Fruit fly (Drosophila melanogaster) whole organism, prepupa: ENCODE data around the gene HIP-R.

Experiments used
- Blimp-1 ChIP-seq: fragments of 200-800 bp; sonication (Bioruptor generic); optimal IDR thresholded peaks from 3 replicates; lab custom pipeline; 2017; ENCODE audit warnings: missing biosample characterization, missing genetic modification characterization, mild to moderate bottlenecking, moderate library complexity, missing genetic modification reagents
- CG10631 ChIP-seq: fragments of 200-800 bp; sonication (Bioruptor generic); optimal IDR thresholded peaks from 2 replicates; lab custom pipeline; 2016; ENCODE audit warnings: missing biosample characterization, missing genetic modification characterization
- CG10669 ChIP-seq: fragments of 200-800 bp; sonication (Bioruptor generic); optimal IDR thresholded peaks from 3 replicates; lab custom pipeline; 2018; ENCODE audit warnings: missing biosample characterization, mild to moderate bottlenecking, missing genetic modification characterization, moderate library complexity
- CG11294 ChIP-seq: fragments of 200-800 bp; sonication (Bioruptor generic); IDR thresholded peaks from 2 replicates; pipeline ENCODE4 v1.3.6; 2022; ENCODE audit warnings: missing biosample characterization, missing genetic modification characterization
- CG11762 ChIP-seq: fragments of 200-800 bp; sonication (Bioruptor generic); optimal IDR thresholded peaks from 3 replicates; lab custom pipeline; 2016; ENCODE audit warnings: missing biosample characterization, missing genetic modification characterization; ENCODE audit not compliant: insufficient read depth
- CG11902 ChIP-seq: fragments of 200-800 bp; sonication (Bioruptor generic); optimal IDR thresholded peaks from 3 replicates; lab custom pipeline; 2016; ENCODE audit warnings: missing biosample characterization, missing genetic modification characterization
- CG15336 ChIP-seq: fragments of 200-800 bp; sonication (Bioruptor generic); IDR thresholded peaks from 2 replicates; pipeline ENCODE4 v1.3.6; 2022; ENCODE audit warnings: missing biosample characterization, missing genetic modification characterization
- CG1621 ChIP-seq: fragments of 200-800 bp; sonication (Bioruptor generic); optimal IDR thresholded peaks from 3 replicates; lab custom pipeline; 2018; ENCODE audit warnings: missing biosample characterization, mild to moderate bottlenecking, missing genetic modification characterization
- CG16779 ChIP-seq: fragments of 200-800 bp; sonication (Bioruptor generic); optimal IDR thresholded peaks from 3 replicates; lab custom pipeline; 2017; ENCODE audit warnings: missing biosample characterization, mild to moderate bottlenecking, missing genetic modification characterization
- CG3032 ChIP-seq: fragments of 200-800 bp; optimal IDR thresholded peaks from 2 replicates; lab custom pipeline; 2019; ENCODE audit warnings: missing biosample characterization, mild to moderate bottlenecking, missing genetic modification characterization, moderate library complexity
- CG31627 ChIP-seq: fragments of 200-800 bp; sonication (Bioruptor generic); optimal IDR thresholded peaks from 3 replicates; lab custom pipeline; 2016; ENCODE audit warnings: missing biosample characterization, missing genetic modification characterization
- CG32006 ChIP-seq: fragments of 200-800 bp; sonication (Bioruptor generic); optimal IDR thresholded peaks from 3 replicates; lab custom pipeline; 2017; ENCODE audit warnings: missing biosample characterization, mild to moderate bottlenecking, missing genetic modification characterization
- CG6276 ChIP-seq: fragments of 200-800 bp; sonication (Bioruptor generic); optimal IDR thresholded peaks from 2 replicates; lab custom pipeline; 2017; ENCODE audit warnings: missing biosample characterization, mild to moderate bottlenecking, missing genetic modification characterization
- CG6808 ChIP-seq: fragments of 200-800 bp; sonication (Bioruptor generic); optimal IDR thresholded peaks from 3 replicates; lab custom pipeline; 2017; ENCODE audit warnings: missing biosample characterization, missing genetic modification characterization, mild to moderate bottlenecking, moderate library complexity, missing genetic modification reagents
- CG6854 ChIP-seq: fragments of 200-800 bp; sonication (Bioruptor generic); optimal IDR thresholded peaks from 2 replicates; lab custom pipeline; 2017; ENCODE audit warnings: missing biosample characterization, mild to moderate bottlenecking, missing genetic modification characterization
- CG7368 ChIP-seq: fragments of 200-800 bp; sonication (Bioruptor generic); optimal IDR thresholded peaks from 3 replicates; lab custom pipeline; 2016; ENCODE audit warnings: missing biosample characterization, missing genetic modification characterization
- CG9139 ChIP-seq: fragments of 200-800 bp; sonication (Bioruptor generic); optimal IDR thresholded peaks from 3 replicates; lab custom pipeline; 2017; ENCODE audit warnings: missing biosample characterization, mild to moderate bottlenecking, missing genetic modification characterization
- Ets21C ChIP-seq: fragments of 200-800 bp; sonication (Bioruptor generic); optimal IDR thresholded peaks from 3 replicates; lab custom pipeline; 2016; ENCODE audit warnings: missing biosample characterization, missing genetic modification characterization
- Gug ChIP-seq: fragments of 200-800 bp; sonication (Bioruptor generic); IDR thresholded peaks from 2 replicates; pipeline ENCODE4 v1.3.6; 2022; ENCODE audit warnings: missing biosample characterization, missing genetic modification characterization
- Hr39 ChIP-seq: fragments of 200-800 bp; sonication (Bioruptor generic); optimal IDR thresholded peaks from 2 replicates; lab custom pipeline; 2016; ENCODE audit warnings: missing biosample characterization, missing genetic modification characterization
- Hr4 ChIP-seq: fragments of 200-800 bp; sonication (Bioruptor generic); optimal IDR thresholded peaks from 3 replicates; lab custom pipeline; 2016; ENCODE audit warnings: missing biosample characterization, missing genetic modification characterization
- Met ChIP-seq: fragments of 200-800 bp; sonication (Bioruptor generic); optimal IDR thresholded peaks from 3 replicates; lab custom pipeline; 2016; ENCODE audit warnings: missing biosample characterization, missing genetic modification characterization
- OdsH ChIP-seq: fragments of 200-800 bp; sonication (Bioruptor generic); optimal IDR thresholded peaks from 3 replicates; lab custom pipeline; 2016; ENCODE audit warnings: missing biosample characterization, missing genetic modification characterization
- Sox14 ChIP-seq: fragments of 200-800 bp; sonication (Bioruptor generic); optimal IDR thresholded peaks from 3 replicates; lab custom pipeline; 2016; ENCODE audit warnings: missing biosample characterization, missing genetic modification characterization
- dac ChIP-seq: fragments of 200-800 bp; sonication (Bioruptor generic); optimal IDR thresholded peaks from 2 replicates; lab custom pipeline; 2017; ENCODE audit warnings: missing biosample characterization, mild to moderate bottlenecking, missing genetic modification characterization
- eg ChIP-seq: fragments of 200-800 bp; sonication (Bioruptor generic); IDR thresholded peaks from 3 replicates; pipeline ENCODE4 v1.3.6; 2022; ENCODE audit warnings: missing biosample characterization, missing genetic modification characterization
- esn ChIP-seq: fragments of 200-800 bp; sonication (Bioruptor generic); optimal IDR thresholded peaks from 2 replicates; lab custom pipeline; 2016; ENCODE audit warnings: missing biosample characterization, mild to moderate bottlenecking, missing genetic modification characterization, moderate library complexity
- fd59A ChIP-seq: fragments of 200-800 bp; sonication (Bioruptor generic); optimal IDR thresholded peaks from 2 replicates; lab custom pipeline; 2017; ENCODE audit warnings: missing biosample characterization, mild to moderate bottlenecking, missing genetic modification characterization, missing genetic modification reagents
- fd85E ChIP-seq: fragments of 200-800 bp; sonication (Bioruptor generic); optimal IDR thresholded peaks from 3 replicates; lab custom pipeline; 2016; ENCODE audit warnings: missing biosample characterization, missing genetic modification characterization
- fkh ChIP-seq: fragments of 200-800 bp; sonication (Bioruptor generic); optimal IDR thresholded peaks from 3 replicates; lab custom pipeline; 2017; ENCODE audit warnings: missing biosample characterization, mild to moderate bottlenecking, missing genetic modification characterization, moderate library complexity
- lz ChIP-seq: fragments of 200-800 bp; sonication (Bioruptor generic); optimal IDR thresholded peaks from 3 replicates; lab custom pipeline; 2016; ENCODE audit warnings: missing biosample characterization, missing genetic modification characterization
- pdm3 ChIP-seq: fragments of 200-800 bp; sonication (Bioruptor generic); optimal IDR thresholded peaks from 3 replicates; lab custom pipeline; 2016; ENCODE audit warnings: missing biosample characterization, missing genetic modification characterization
- salr ChIP-seq, 2 experiments: fragments of 200-800 bp; sonication (Bioruptor generic); optimal IDR thresholded peaks; 3 replicates each; lab custom pipeline; 2016 to 2018; ENCODE audit warnings: missing biosample characterization in 2 of 2, missing genetic modification characterization in 2 of 2, mild to moderate bottlenecking in 1 of 2
- spab ChIP-seq: fragments of 200-800 bp; sonication (Bioruptor generic); optimal IDR thresholded peaks from 2 replicates; lab custom pipeline; 2017; ENCODE audit warnings: missing biosample characterization, mild to moderate bottlenecking, missing genetic modification characterization, missing genetic modification reagents
- ss ChIP-seq, 2 experiments: fragments of 200-800 bp; sonication (Bioruptor generic); optimal IDR thresholded peaks; 2 replicates in 1 of 2; 3 replicates in 1 of 2; lab custom pipeline; 2017 to 2018; ENCODE audit warnings: mild to moderate bottlenecking in 2 of 2, missing biosample characterization in 2 of 2, missing genetic modification characterization in 2 of 2, moderate library complexity in 1 of 2
- topi ChIP-seq: fragments of 200-800 bp; sonication (Bioruptor generic); optimal IDR thresholded peaks from 3 replicates; lab custom pipeline; 2016; ENCODE audit warnings: missing biosample characterization, missing genetic modification characterization
- vri ChIP-seq: fragments of 200-800 bp; sonication (Bioruptor generic); optimal IDR thresholded peaks from 3 replicates; lab custom pipeline; 2016; ENCODE audit warnings: missing biosample characterization, mild to moderate bottlenecking, missing genetic modification characterization

HIP-R gene

dm6 chrX:3744492-3745263 is 45.1 kb upstream of the HIP-R start (continued):
- TF ChIP-seq Met (GFP tag; lab: Kevin White, UChicago) = no peak
- no peak for TF ChIP-seq CG9139 (GFP tag; lab: Kevin White, UChicago)
- TF ChIP-seq CG6808 (GFP tag; lab: Kevin White, UChicago) = no peak
- no peak for TF ChIP-seq CG16779 (tag; lab: Kevin White, UChicago)
- peak in 1 of 2 experiments; percentile 8 for TF ChIP-seq salr (GFP tag; optimal IDR thresholded peaks at IDR 0.05; lab: Kevin White, UChicago)
- TF ChIP-seq dac (GFP tag; lab: Kevin White, UChicago) = no peak
- TF ChIP-seq Sox14 (GFP tag; lab: Kevin White, UChicago) = peak; percentile 1
- no peak for TF ChIP-seq topi (GFP tag; lab: Kevin White, UChicago)
- peak; percentile 9 for TF ChIP-seq CG6854 (GFP tag; lab: Kevin White, UChicago)
- TF ChIP-seq CG15336 (GFP tag; lab: Robert Waterston, UW) = peak; percentile 40
- no peak for TF ChIP-seq fd85E (GFP tag; lab: Kevin White, UChicago)
- TF ChIP-seq ss (GFP tag; optimal IDR thresholded peaks at IDR 0.05; lab: Kevin White, UChicago) = peak; percentile 21 to 73
- TF ChIP-seq CG31627 (GFP tag; lab: Kevin White, UChicago) = no peak
- no peak for TF ChIP-seq esn (GFP tag; lab: Kevin White, UChicago)
- no peak for TF ChIP-seq fd59A (GFP tag; lab: Kevin White, UChicago)
- no peak for TF ChIP-seq spab (GFP tag; lab: Kevin White, UChicago)
- TF ChIP-seq Blimp-1 (GFP tag; lab: Kevin White, UChicago) = no peak
- peak; percentile 56; the same call in 2 of the 3 replicates for TF ChIP-seq eg
- no peak for TF ChIP-seq OdsH
- TF ChIP-seq lz (GFP tag; lab: Kevin White, UChicago) = no peak
- no peak for TF ChIP-seq Gug (GFP tag; lab: Robert Waterston, UW)
- no peak for TF ChIP-seq Hr39
- peak; percentile 68 for TF ChIP-seq CG1621
- TF ChIP-seq CG10631 (GFP tag; lab: Kevin White, UChicago) = no peak
- TF ChIP-seq vri = peak; percentile 98
- TF ChIP-seq fkh (GFP tag; lab: Kevin White, UChicago) = peak; percentile 81
- no peak for TF ChIP-seq CG6276
- no peak for TF ChIP-seq CG3032 (tag; lab: Kevin White, UChicago)
- no peak for TF ChIP-seq CG7368 (GFP tag; lab: Kevin White, UChicago)
- TF ChIP-seq CG11902 (GFP tag; lab: Kevin White, UChicago) = no peak
- TF ChIP-seq pdm3 = no peak
- no peak for TF ChIP-seq CG11762

DNA sequence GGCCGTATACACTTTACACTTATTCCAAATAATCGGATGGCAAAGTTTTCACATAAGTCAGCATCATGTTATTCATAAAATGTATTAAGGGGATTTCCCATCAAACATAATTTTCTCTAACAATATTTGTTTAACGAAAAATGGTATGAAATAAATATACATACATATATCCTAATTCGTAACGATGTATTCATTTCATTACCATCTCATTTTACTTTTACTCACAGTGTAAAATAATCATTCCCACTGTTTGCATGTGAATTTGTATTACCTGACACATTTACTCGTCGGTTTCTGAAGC is 44.6 kb upstream of the HIP-R start:
- TF ChIP-seq CG32006 (GFP tag; lab: Kevin White, UChicago) = peak; percentile 46
- TF ChIP-seq Met (GFP tag; lab: Kevin White, UChicago) = peak; percentile 0
- no peak for TF ChIP-seq CG10669 (GFP tag; lab: Kevin White, UChicago)
- TF ChIP-seq Ets21C (GFP tag; lab: Kevin White, UChicago) = no peak
- TF ChIP-seq CG10631 (GFP tag; lab: Kevin White, UChicago) = peak; percentile 9
- TF ChIP-seq CG15336 (GFP tag; lab: Robert Waterston, UW) = peak; percentile 24; the same call in 1 of the 2 replicates
- peak; percentile 12 for TF ChIP-seq OdsH
- TF ChIP-seq CG3032 (tag; lab: Kevin White, UChicago) = no peak
- TF ChIP-seq CG11294 (GFP tag; lab: Robert Waterston, UW) = no peak
- TF ChIP-seq lz (GFP tag; lab: Kevin White, UChicago) = peak; percentile 15
- peak; percentile 55 for TF ChIP-seq Hr4 (GFP tag; lab: Kevin White, UChicago)
- no peak for TF ChIP-seq Sox14 (GFP tag; lab: Kevin White, UChicago)
